Fruit fly (Drosophila melanogaster) whole organism, embryonic: ENCODE measurements around the gene Ac13E.
A peak's percentile ranks its signal among the peaks of the same experiment; 100 is the strongest.

Experiments
- Ada2b ChIP-seq: fragments of 200-800 bp; sonication (Bioruptor generic); IDR thresholded peaks from 2 replicates; pipeline ENCODE4 v1.3.6; 2022; ENCODE audit warnings: missing biosample characterization, missing genetic modification characterization
- CG10274 ChIP-seq: fragments of 200-800 bp; sonication (Bioruptor generic); optimal IDR thresholded peaks from 3 replicates; lab custom pipeline; 2017; ENCODE audit warnings: missing biosample characterization, mild to moderate bottlenecking, missing genetic modification characterization
- CG10321 ChIP-seq: fragments of 200-800 bp; sonication (Bioruptor generic); IDR thresholded peaks from 2 replicates; pipeline ENCODE4 v1.3.6; 2022; ENCODE audit warnings: missing biosample characterization, missing genetic modification characterization
- CG10979 ChIP-seq: fragments of 200-800 bp; sonication (Bioruptor generic); optimal IDR thresholded peaks from 2 replicates; lab custom pipeline; 2018; ENCODE audit warnings: missing biosample characterization, mild to moderate bottlenecking, missing genetic modification characterization, moderate library complexity
- CG12659 ChIP-seq: fragments of 200-800 bp; sonication (Bioruptor generic); optimal IDR thresholded peaks from 3 replicates; lab custom pipeline; 2017; ENCODE audit warnings: mild to moderate bottlenecking, missing biosample characterization, missing genetic modification reagents, missing genetic modification characterization
- CG12744 ChIP-seq: fragments of 200-800 bp; sonication (Bioruptor generic); optimal IDR thresholded peaks from 2 replicates; lab custom pipeline; 2016; ENCODE audit warnings: missing biosample characterization, missing genetic modification characterization
- CG12769 ChIP-seq: fragments of 200-800 bp; sonication (Bioruptor generic); optimal IDR thresholded peaks from 2 replicates; lab custom pipeline; 2019; ENCODE audit warnings: missing biosample characterization, mild to moderate bottlenecking, missing genetic modification characterization, moderate library complexity
- CG1602 ChIP-seq: fragments of 200-800 bp; sonication (Bioruptor generic); optimal IDR thresholded peaks from 3 replicates; lab custom pipeline; 2016; ENCODE audit warnings: missing biosample characterization, missing genetic modification characterization
- CG17361 ChIP-seq: fragments of 200-800 bp; sonication (Bioruptor generic); IDR thresholded peaks from 3 replicates; pipeline ENCODE4 v1.3.6; 2022; ENCODE audit warnings: missing biosample characterization, missing genetic modification characterization
- CG18262 ChIP-seq: fragments of 200-800 bp; optimal IDR thresholded peaks from 3 replicates; lab custom pipeline; 2019; ENCODE audit warnings: missing biosample characterization, mild to moderate bottlenecking, missing genetic modification characterization, moderate library complexity
- CG18619 ChIP-seq: fragments of 200-800 bp; sonication (Bioruptor generic); optimal IDR thresholded peaks from 3 replicates; lab custom pipeline; 2017; ENCODE audit warnings: missing biosample characterization, mild to moderate bottlenecking, missing genetic modification characterization
- CG2129 ChIP-seq: fragments of 200-800 bp; sonication (Bioruptor generic); IDR thresholded peaks from 2 replicates; pipeline ENCODE4 v1.3.6; 2022; ENCODE audit warnings: missing biosample characterization, missing genetic modification characterization; ENCODE audit not compliant: partially characterized antibody
- CG2199 ChIP-seq: fragments of 200-800 bp; sonication (Bioruptor generic); IDR thresholded peaks from 3 replicates; pipeline ENCODE4 v1.3.6; 2022; ENCODE audit warnings: missing biosample characterization, missing genetic modification characterization
- CG2712 ChIP-seq: fragments of 200-800 bp; optimal IDR thresholded peaks from 3 replicates; lab custom pipeline; 2019; ENCODE audit warnings: missing biosample characterization, mild to moderate bottlenecking, missing genetic modification characterization, moderate library complexity
- CG3065 ChIP-seq: fragments of 200-800 bp; sonication (Bioruptor generic); optimal IDR thresholded peaks from 2 replicates; lab custom pipeline; 2016; ENCODE audit warnings: missing biosample characterization, missing genetic modification characterization
- CG4707 ChIP-seq: fragments of 200-800 bp; sonication (Bioruptor generic); optimal IDR thresholded peaks from 2 replicates; lab custom pipeline; 2018; ENCODE audit warnings: missing biosample characterization, mild to moderate bottlenecking, missing genetic modification characterization, moderate library complexity
- CG4730 ChIP-seq: fragments of 200-800 bp; sonication (Bioruptor generic); IDR thresholded peaks from 2 replicates; pipeline ENCODE4 v1.3.6; 2022; ENCODE audit warnings: missing biosample characterization, missing genetic modification characterization
- CG5180 ChIP-seq: fragments of 200-800 bp; sonication (Bioruptor generic); optimal IDR thresholded peaks from 3 replicates; lab custom pipeline; 2017; ENCODE audit warnings: missing biosample characterization, missing genetic modification characterization, mild to moderate bottlenecking, moderate library complexity, missing genetic modification reagents
- CG6175 ChIP-seq: fragments of 200-800 bp; sonication (Bioruptor generic); IDR thresholded peaks from 3 replicates; pipeline ENCODE4 v1.3.6; 2022; ENCODE audit warnings: missing biosample characterization, missing genetic modification characterization
- CG7928 ChIP-seq: fragments of 200-800 bp; sonication (Bioruptor generic); optimal IDR thresholded peaks from 2 replicates; lab custom pipeline; 2017; ENCODE audit warnings: missing biosample characterization, mild to moderate bottlenecking, missing genetic modification characterization
- CG8290 ChIP-seq, 3 experiments: fragments of 200-800 bp; sonication (Bioruptor generic); optimal IDR thresholded peaks; 2 replicates each; lab custom pipeline; 2016 to 2019; ENCODE audit warnings: missing biosample characterization in 3 of 3, missing genetic modification characterization in 3 of 3, mild to moderate bottlenecking in 2 of 3, moderate library complexity in 1 of 3
- CG9727 ChIP-seq: fragments of 200-800 bp; sonication (Bioruptor generic); optimal IDR thresholded peaks from 3 replicates; lab custom pipeline; 2017; ENCODE audit warnings: missing biosample characterization, mild to moderate bottlenecking, missing genetic modification characterization
- CTCF ChIP-seq: fragments of 200-800 bp; sonication (Bioruptor generic); optimal IDR thresholded peaks from 2 replicates; lab custom pipeline; 2017; ENCODE audit warnings: missing biosample characterization, mild to moderate bottlenecking, missing genetic modification characterization, moderate library complexity
- D19A ChIP-seq: fragments of 200-800 bp; optimal IDR thresholded peaks from 3 replicates; lab custom pipeline; 2019; ENCODE audit warnings: missing biosample characterization, mild to moderate bottlenecking, missing genetic modification characterization, moderate library complexity
- D19B ChIP-seq: fragments of 200-800 bp; sonication (Bioruptor generic); optimal IDR thresholded peaks from 2 replicates; lab custom pipeline; 2017; ENCODE audit warnings: missing biosample characterization, mild to moderate bottlenecking, missing genetic modification characterization
- Ets65A ChIP-seq: fragments of 200-800 bp; sonication (Bioruptor generic); peaks from one replicate; lab custom pipeline; 2016; ENCODE audit warnings: missing biosample characterization, missing genetic modification characterization
- NK7.1 ChIP-seq: fragments of 200-800 bp; sonication (Bioruptor generic); optimal IDR thresholded peaks from 3 replicates; lab custom pipeline; 2016; ENCODE audit warnings: missing biosample characterization, missing genetic modification characterization
- Ravus ChIP-seq: fragments of 200-800 bp; sonication (Bioruptor generic); IDR thresholded peaks from 2 replicates; pipeline ENCODE4 v1.3.6; 2022; ENCODE audit warnings: missing biosample characterization, missing genetic modification characterization
- Xbp1 ChIP-seq: fragments of 200-800 bp; sonication (Bioruptor generic); optimal IDR thresholded peaks from 3 replicates; lab custom pipeline; 2016; ENCODE audit warnings: missing biosample characterization, mild to moderate bottlenecking, missing genetic modification characterization
- abd-A ChIP-seq: fragments of 200-800 bp; sonication (Bioruptor generic); optimal IDR thresholded peaks from 3 replicates; lab custom pipeline; 2019; ENCODE audit warnings: missing biosample characterization, mild to moderate bottlenecking, missing genetic modification characterization, moderate library complexity
- bsh ChIP-seq, 2 experiments: fragments of 200-800 bp; sonication (Bioruptor generic); optimal IDR thresholded peaks; 2 replicates each; lab custom pipeline; 2017 to 2018; ENCODE audit warnings: mild to moderate bottlenecking in 2 of 2, missing biosample characterization in 2 of 2, missing genetic modification characterization in 2 of 2, moderate library complexity in 1 of 2
- corto ChIP-seq: fragments of 200-800 bp; sonication (Bioruptor generic); optimal IDR thresholded peaks from 2 replicates; lab custom pipeline; 2016; ENCODE audit warnings: missing biosample characterization, mild to moderate bottlenecking, missing genetic modification characterization, moderate library complexity
- dan ChIP-seq: fragments of 200-800 bp; sonication (Bioruptor generic); IDR thresholded peaks from 2 replicates; pipeline ENCODE4 v1.3.6; 2022; ENCODE audit warnings: missing biosample characterization, missing genetic modification characterization
- dmrt11E ChIP-seq: fragments of 200-800 bp; sonication (Bioruptor generic); optimal IDR thresholded peaks from 3 replicates; lab custom pipeline; 2018; ENCODE audit warnings: missing biosample characterization, mild to moderate bottlenecking, missing genetic modification characterization, moderate library complexity
- exex ChIP-seq: fragments of 200-800 bp; sonication (Bioruptor generic); optimal IDR thresholded peaks from 4 replicates; lab custom pipeline; 2018; ENCODE audit warnings: missing biosample characterization, mild to moderate bottlenecking, missing genetic modification characterization, moderate library complexity
- gem ChIP-seq: fragments of 200-800 bp; sonication (Bioruptor generic); optimal IDR thresholded peaks from 2 replicates; lab custom pipeline; 2019; ENCODE audit warnings: missing biosample characterization, mild to moderate bottlenecking, missing genetic modification characterization, moderate library complexity
- grau ChIP-seq: fragments of 200-800 bp; optimal IDR thresholded peaks from 3 replicates; lab custom pipeline; 2019; ENCODE audit warnings: missing biosample characterization, mild to moderate bottlenecking, missing genetic modification characterization, moderate library complexity
- ham ChIP-seq: fragments of 200-800 bp; sonication (Bioruptor generic); IDR thresholded peaks from 2 replicates; pipeline ENCODE4 v1.3.6; 2022; ENCODE audit warnings: missing biosample characterization, missing genetic modification characterization
- jumu ChIP-seq: fragments of 200-800 bp; sonication (Bioruptor generic); optimal IDR thresholded peaks from 3 replicates; lab custom pipeline; 2016; ENCODE audit warnings: missing biosample characterization, missing genetic modification characterization
- kah ChIP-seq: fragments of 200-800 bp; sonication (Bioruptor generic); optimal IDR thresholded peaks from 2 replicates; lab custom pipeline; 2018; ENCODE audit warnings: missing biosample characterization, mild to moderate bottlenecking, missing genetic modification characterization
- lola ChIP-seq, 3 experiments: fragments of >200 bp in 2 of 3; fragments of 200-800 bp in 1 of 3; sonication (Bioruptor generic) in 1 of 3; optimal IDR thresholded peaks; 2 replicates each; lab custom pipeline; 2017 to 2019; ENCODE audit warnings: missing biosample characterization in 3 of 3, missing genetic modification characterization in 3 of 3, mild to moderate bottlenecking in 1 of 3, moderate library complexity in 1 of 3
- nau ChIP-seq: fragments of 200-800 bp; sonication (Bioruptor generic); optimal IDR thresholded peaks from 3 replicates; lab custom pipeline; 2017; ENCODE audit warnings: missing biosample characterization, mild to moderate bottlenecking, missing genetic modification characterization, missing genetic modification reagents
- nmo ChIP-seq: fragments of 200-800 bp; sonication (Bioruptor generic); optimal IDR thresholded peaks from 2 replicates; lab custom pipeline; 2018; ENCODE audit warnings: missing biosample characterization, mild to moderate bottlenecking, missing genetic modification characterization, moderate library complexity
- phol ChIP-seq: fragments of 200-800 bp; sonication (Bioruptor generic); optimal IDR thresholded peaks from 3 replicates; lab custom pipeline; 2018; ENCODE audit warnings: missing biosample characterization, mild to moderate bottlenecking, missing genetic modification characterization, moderate library complexity
- pum ChIP-seq: fragments of 200-800 bp; sonication (Bioruptor generic); optimal IDR thresholded peaks from 2 replicates; lab custom pipeline; 2016; ENCODE audit warnings: missing biosample characterization, missing genetic modification characterization
- row ChIP-seq: fragments of 200-800 bp; sonication (Bioruptor generic); IDR thresholded peaks from 3 replicates; pipeline ENCODE4 v1.3.6; 2022; ENCODE audit warnings: missing biosample characterization, missing genetic modification characterization
- sens ChIP-seq: fragments of 200-800 bp; sonication (Bioruptor generic); peaks from one replicate; lab custom pipeline; 2016; ENCODE audit warnings: missing biosample characterization, missing genetic modification characterization
- sim ChIP-seq: fragments of 200-800 bp; sonication (Bioruptor generic); IDR thresholded peaks from 2 replicates; pipeline ENCODE4 v1.3.6; 2022; ENCODE audit warnings: missing biosample characterization, missing genetic modification characterization
- slou ChIP-seq: fragments of 200-800 bp; sonication (Bioruptor generic); optimal IDR thresholded peaks from 3 replicates; lab custom pipeline; 2016; ENCODE audit warnings: missing biosample characterization, missing genetic modification characterization
- tap ChIP-seq: fragments of 200-800 bp; optimal IDR thresholded peaks from 3 replicates; lab custom pipeline; 2019; ENCODE audit warnings: missing biosample characterization, mild to moderate bottlenecking, missing genetic modification characterization, moderate library complexity
- twi ChIP-seq: fragments of 200-800 bp; optimal IDR thresholded peaks from 2 replicates; lab custom pipeline; 2019; ENCODE audit warnings: missing biosample characterization, mild to moderate bottlenecking, missing genetic modification characterization, moderate library complexity
- zen ChIP-seq: fragments of 200-800 bp; sonication (Bioruptor generic); optimal IDR thresholded peaks from 3 replicates; lab custom pipeline; 2018; ENCODE audit warnings: missing biosample characterization, mild to moderate bottlenecking, missing genetic modification characterization, moderate library complexity

Ac13E gene

DNA sequence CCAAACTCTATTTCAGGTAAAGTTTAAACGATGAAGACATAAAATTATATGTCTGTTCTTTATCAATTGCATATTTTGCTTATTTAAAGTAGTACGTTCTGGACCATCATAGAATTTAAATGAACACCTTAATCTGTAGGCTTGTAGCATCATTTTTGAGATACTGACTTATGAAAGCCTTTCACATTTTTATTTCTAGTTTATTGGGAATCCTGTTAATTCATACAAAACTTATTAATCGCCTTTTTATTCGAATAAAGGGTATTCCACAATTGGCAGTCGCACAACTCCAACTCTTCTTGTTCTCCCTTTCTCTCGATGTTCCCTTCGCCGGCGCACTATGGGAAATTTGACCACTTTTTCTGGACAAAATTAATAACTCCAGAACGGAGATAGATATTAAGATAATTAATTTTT is 1.6 kb downstream of the Ac13E start:
- peak; percentile 50 for TF ChIP-seq D19A (tag; lab: Kevin White, UChicago)
- no peak for TF ChIP-seq CG2199 (GFP tag; lab: Robert Waterston, UW)
- TF ChIP-seq bsh (GFP tag; optimal IDR thresholded peaks at IDR 0.05; lab: Kevin White, UChicago) = peak; percentile 8 to 23
- TF ChIP-seq nmo (GFP tag; lab: Kevin White, UChicago) = peak; percentile 20
- TF ChIP-seq CG9727 = peak; percentile 11
- TF ChIP-seq CG4707 (GFP tag; lab: Kevin White, UChicago) = peak; percentile 56
- peak; percentile 20 for TF ChIP-seq dmrt11E (tag; lab: Kevin White, UChicago)
- TF ChIP-seq row (GFP tag; lab: Robert Waterston, UW) = peak; percentile 28; the same call in 1 of the 3 replicates
- TF ChIP-seq CG18262 = peak; percentile 33
- peak; percentile 13 for TF ChIP-seq CG2712 (tag; lab: Kevin White, UChicago)
- peak in 1 of 3 experiments; percentile 31 for TF ChIP-seq lola (GFP tag; optimal IDR thresholded peaks at IDR 0.05; lab: Kevin White, UChicago)
- TF ChIP-seq gem = peak; percentile 23
- peak; percentile 13 for TF ChIP-seq phol (tag; lab: Kevin White, UChicago)
- TF ChIP-seq slou (GFP tag; lab: Kevin White, UChicago) = no peak
- no peak for TF ChIP-seq CG10274 (GFP tag; lab: Kevin White, UChicago)
- TF ChIP-seq D19B = peak; percentile 32
- no peak for TF ChIP-seq CG7928 (GFP tag; lab: Kevin White, UChicago)
- no peak for TF ChIP-seq CG17361
- TF ChIP-seq CG4730 (GFP tag; lab: Robert Waterston, UW) = no peak
- no peak for TF ChIP-seq kah (GFP tag; lab: Kevin White, UChicago)
- peak; percentile 38 for TF ChIP-seq CG10979
- TF ChIP-seq sens = peak; percentile 71
- TF ChIP-seq CTCF (GFP tag; lab: Kevin White, UChicago) = no peak
- TF ChIP-seq Ets65A (GFP tag; lab: Kevin White, UChicago) = peak; percentile 57
- TF ChIP-seq CG10321 (GFP tag; lab: Robert Waterston, UW) = no peak
- no peak for TF ChIP-seq exex (tag; lab: Kevin White, UChicago)
- TF ChIP-seq NK7.1 (GFP tag; lab: Kevin White, UChicago) = no peak
- no peak for TF ChIP-seq CG12744 (GFP tag; lab: Kevin White, UChicago)
- no peak for TF ChIP-seq Ravus (GFP tag; lab: Robert Waterston, UW)
- peak; percentile 13 for TF ChIP-seq CG5180 (GFP tag; lab: Kevin White, UChicago)
- TF ChIP-seq jumu (GFP tag; lab: Kevin White, UChicago) = no peak

DNA sequence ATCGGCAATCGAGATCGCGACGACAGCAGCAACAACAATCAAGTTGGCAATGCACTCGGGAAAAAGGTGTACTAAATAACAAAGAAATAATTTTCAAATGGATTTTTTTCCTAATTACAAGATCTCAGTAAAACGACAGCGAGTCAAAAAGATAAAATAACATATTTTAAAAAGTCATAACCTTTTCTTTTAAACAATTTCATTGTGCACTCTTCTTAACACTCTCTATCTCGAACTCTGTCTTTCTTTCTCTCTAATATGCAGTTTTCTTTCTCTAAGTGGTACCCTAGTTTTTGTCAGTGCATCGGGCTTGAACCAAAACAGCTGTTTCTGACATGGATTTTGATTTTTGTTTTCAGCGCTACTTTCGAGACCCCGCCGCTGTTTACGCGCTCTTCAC is 5.0 kb downstream of the Ac13E start:
- TF ChIP-seq CG2129 (GFP tag; lab: Robert Waterston, UW) (no peak), CG8290 (GFP tag; optimal IDR thresholded peaks at IDR 0.05; lab: Kevin White, UChicago) (no peak), CG8290 (tag; optimal IDR thresholded peaks at IDR 0.05; lab: Kevin White, UChicago) (no peak), dan (GFP tag; lab: Robert Waterston, UW) (no peak), pum (GFP tag; lab: Kevin White, UChicago) (peak; percentile 63), twi (peak; percentile 50), corto (GFP tag; lab: Kevin White, UChicago) (no peak), grau (tag; lab: Kevin White, UChicago) (peak; percentile 87), CG6175 (peak; percentile 54; the same call in 1 of the 3 replicates), Ada2b (GFP tag; lab: Robert Waterston, UW) (peak; percentile 81), nau (GFP tag; lab: Kevin White, UChicago) (peak; percentile 56), zen (tag; lab: Kevin White, UChicago) (peak; percentile 54), CG1602 (peak; percentile 56), CG12769 (peak; percentile 5), CG18619 (GFP tag; lab: Kevin White, UChicago) (peak; percentile 74), tap (tag; lab: Kevin White, UChicago) (peak; percentile 68), abd-A (no peak), CG3065 (GFP tag; lab: Kevin White, UChicago) (no peak), sim (GFP tag; lab: Robert Waterston, UW) (no peak), ham (GFP tag; lab: Robert Waterston, UW) (no peak), CG12659 (GFP tag; lab: Kevin White, UChicago) (peak; percentile 78), Xbp1 (peak; percentile 71)
